Worm (Caenorhabditis elegans) whole organism, L4/young adult: ENCODE data around the gene C23H3.9.

Experiments
- W03F9.2 ChIP-seq: fragments of 150-350 bp; optimal IDR thresholded peaks from 2 replicates; lab custom pipeline; 2014; ENCODE audit warnings: missing biosample characterization, missing genetic modification characterization
- dao-5 ChIP-seq: sonication (generic microtip); optimal IDR thresholded peaks from 2 replicates; lab custom pipeline; 2016; ENCODE audit warnings: missing genotype, missing genetic modification characterization, moderate library complexity, missing compliant biosample characterization
- him-1 ChIP-seq: sonication (generic microtip); optimal IDR thresholded peaks from 2 replicates; lab custom pipeline; 2016; ENCODE audit warnings: missing genotype, missing genetic modification reagents, missing genetic modification characterization, missing compliant biosample characterization

- no peak for TF ChIP-seq dao-5 (tag; lab: Kevin White, UChicago)
- TF ChIP-seq him-1 (tag; lab: Kevin White, UChicago): no peak
- TF ChIP-seq W03F9.2 (tag; lab: Kevin White, UChicago): no peak
Measured at ce11 chrII:37213-37612, 41.9 kb downstream of the C23H3.9 start, which contains the start of gene F23F1.6.
